Worm (Caenorhabditis elegans) whole organism, early embryonic: ENCODE measurements around the gene F20B6.4.

ENCODE experiments used
- B0310.2 ChIP-seq: sonication (generic microtip); optimal IDR thresholded peaks from 2 replicates; lab custom pipeline; 2016; ENCODE audit warnings: mild to moderate bottlenecking, missing genetic modification characterization, missing compliant biosample characterization
- ama-1 ChIP-seq: fragments of 150-350 bp; optimal IDR thresholded peaks from 2 replicates; lab custom pipeline; 2014
- ceh-36 ChIP-seq: sonication (generic microtip); optimal IDR thresholded peaks from 2 replicates; lab custom pipeline; 2016; ENCODE audit warnings: missing genetic modification characterization, inconsistent platforms, missing compliant biosample characterization
- hmbx-1 ChIP-seq: sonication (generic microtip); optimal IDR thresholded peaks from 2 replicates; lab custom pipeline; 2016; ENCODE audit warnings: mild to moderate bottlenecking, missing genetic modification characterization, missing compliant biosample characterization
- scrt-1 ChIP-seq: fragments of 200-800 bp; sonication (Bioruptor generic); IDR thresholded peaks from 2 replicates; pipeline ENCODE4 v1.3.6; 2022; ENCODE audit warnings: missing genetic modification characterization, missing compliant biosample characterization
- tbx-37 ChIP-seq: fragments of 200-800 bp; sonication (Bioruptor generic); conservative IDR thresholded peaks from 2 replicates; pipeline ENCODE4 v1.3.6; 2022; ENCODE audit warnings: missing genetic modification reagents, missing genetic modification characterization, missing compliant biosample characterization

DNA sequence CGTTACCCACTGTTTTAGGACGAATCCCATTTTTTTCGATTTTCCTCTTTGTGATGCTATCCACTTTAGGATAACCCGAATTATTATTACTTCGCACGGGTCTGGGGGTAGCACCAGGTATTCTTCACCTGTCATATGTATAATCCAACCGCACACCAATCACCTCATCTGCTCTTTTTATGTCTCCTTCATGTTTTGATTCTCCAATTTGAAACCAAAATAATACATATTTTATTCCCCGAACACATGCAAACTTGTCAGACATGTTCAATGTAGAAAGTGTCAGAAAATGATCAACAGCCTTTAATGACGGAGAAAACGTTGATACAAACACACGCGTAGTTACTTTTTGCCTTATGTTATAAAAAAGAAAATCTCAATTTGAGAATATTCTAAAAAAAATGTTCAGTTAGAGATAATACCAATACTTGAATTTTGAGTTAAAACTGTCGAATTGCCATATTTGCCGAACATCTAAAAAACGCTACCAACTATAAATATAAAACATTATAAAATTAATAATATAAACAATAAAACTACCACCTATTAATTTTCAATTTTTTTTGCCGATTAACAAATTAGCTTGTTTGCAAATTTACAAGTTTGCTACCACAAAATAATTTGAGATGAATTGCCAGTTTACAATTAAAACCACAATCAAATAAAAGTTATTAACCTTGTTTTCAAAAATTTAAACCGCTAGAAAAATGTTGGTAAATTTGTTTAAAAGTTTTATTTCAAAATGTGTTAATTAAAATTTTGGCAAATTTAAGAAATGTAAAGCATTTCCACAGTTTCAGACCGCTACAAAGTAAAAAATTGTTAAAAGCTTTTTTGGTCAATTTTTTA, 48.5 kb downstream of the F20B6.4 start:
- TF ChIP-seq B0310.2 (tag; lab: Kevin White, UChicago) (no peak), ama-1 (lab: Kevin White, UChicago) (no peak), ceh-36 (tag; lab: Kevin White, UChicago) (no peak), hmbx-1 (tag; lab: Kevin White, UChicago) (no peak), scrt-1 (no peak), tbx-37 (GFP tag; lab: Robert Waterston, UW) (no peak)
